Fruit fly (Drosophila melanogaster): ENCODE data around the gene Sf3b6.

DNA sequence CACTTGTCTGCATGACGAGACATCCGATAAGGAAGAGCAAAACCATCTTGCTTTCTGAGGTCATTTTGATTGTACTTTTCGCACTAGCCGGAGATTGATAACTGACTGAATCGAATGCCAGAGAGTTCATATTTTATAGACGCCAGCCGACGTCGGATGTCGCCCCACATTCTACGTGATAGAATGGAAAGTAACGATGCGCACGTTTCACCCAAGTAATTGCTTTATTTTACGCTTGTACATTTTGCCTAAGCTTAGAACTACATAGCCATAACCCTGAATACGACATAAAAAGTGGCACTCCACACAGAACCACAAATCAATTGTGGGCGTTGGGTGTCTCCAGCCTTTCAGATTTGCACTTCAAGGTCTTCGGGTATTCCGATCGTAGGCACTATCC, 39.3 kb upstream of the Sf3b6 start, which contains the start of gene CG13299:
- TF ChIP-seq CTCF (optimal IDR thresholded peaks at IDR 0.05) = no peak
- TF ChIP-seq CG8478 (optimal IDR thresholded peaks at IDR 0.05) = no peak

All from S2 (cell line).